Worm (Caenorhabditis elegans): ENCODE results near the gene cdc-48.2.

The cdc-48.2 gene

ce11 chrII:8093914-8094313 is 44.4 kb upstream of the cdc-48.2 start:
- peak; percentile 41 for TF ChIP-seq nhr-25 (tag; optimal IDR thresholded peaks at IDR 0.05)
- TF ChIP-seq nhr-12 (tag; optimal IDR thresholded peaks at IDR 0.05): no peak

ce11 chrII:8099212-8099784 is 39.0 kb upstream of the cdc-48.2 start:
- TF ChIP-seq nhr-25 (tag; optimal IDR thresholded peaks at IDR 0.05) (peak; percentile 66), nhr-23 (tag; optimal IDR thresholded peaks at IDR 0.05) (peak; percentile 23), unc-39 (tag; optimal IDR thresholded peaks at IDR 0.05) (no peak), nhr-76 (tag; optimal IDR thresholded peaks at IDR 0.05) (no peak)

- no peak for TF ChIP-seq nhr-43 (tag; optimal IDR thresholded peaks at IDR 0.05; ENCODE audit: poor library complexity, severe bottlenecking)
- no peak for TF ChIP-seq elt-3 (tag; optimal IDR thresholded peaks at IDR 0.05)
- TF ChIP-seq ZK546.5 (tag; optimal IDR thresholded peaks at IDR 0.05): no peak
- no peak for TF ChIP-seq hmg-11 (tag; optimal IDR thresholded peaks at IDR 0.05)
- no peak for TF ChIP-seq ceh-16 (tag; optimal IDR thresholded peaks at IDR 0.05)
These were observed 36.3 kb upstream of the cdc-48.2 start, which contains the start of gene sre-2 for ce11 chrII:8102041-8102440. sre-2 (minus strand) TSS chrII:8102141.

- TF ChIP-seq lin-39 (tag; optimal IDR thresholded peaks at IDR 0.05) (no peak), daf-12 (tag; optimal IDR thresholded peaks at IDR 0.05) (no peak), ceh-16 (tag; optimal IDR thresholded peaks at IDR 0.05) (no peak), zag-1 (tag; optimal IDR thresholded peaks at IDR 0.05) (no peak), fos-1 (tag; optimal IDR thresholded peaks at IDR 0.05) (no peak), unc-39 (tag; optimal IDR thresholded peaks at IDR 0.05) (no peak), nhr-28 (tag; optimal IDR thresholded peaks at IDR 0.05) (no peak), nfya-1 (tag; optimal IDR thresholded peaks at IDR 0.05; ENCODE audit: insufficient read depth) (peak; percentile 33), elt-2 (tag; optimal IDR thresholded peaks at IDR 0.05) (peak; percentile 17), ceh-82 (tag; optimal IDR thresholded peaks at IDR 0.05) (no peak), aly-2 (tag; optimal IDR thresholded peaks at IDR 0.05) (no peak), R02D3.7 (tag; optimal IDR thresholded peaks at IDR 0.05) (no peak), elt-3 (tag; optimal IDR thresholded peaks at IDR 0.05) (no peak), nhr-11 (tag; optimal IDR thresholded peaks at IDR 0.05) (no peak), egl-27 (tag; optimal IDR thresholded peaks at IDR 0.05) (no peak)
These were observed 33.3 kb upstream of the cdc-48.2 start, which contains the start of gene sfxn-5 for ce11 chrII:8104998-8105397. sfxn-5 (minus strand) TSS chrII:8105052.

- TF ChIP-seq snpc-4 (tag; optimal IDR thresholded peaks at IDR 0.05) (no peak), egl-5 (tag; optimal IDR thresholded peaks at IDR 0.05) (peak; percentile 0), mdl-1 (tag; optimal IDR thresholded peaks at IDR 0.05) (no peak), ZK546.5 (tag; optimal IDR thresholded peaks at IDR 0.05) (no peak), nhr-76 (tag; optimal IDR thresholded peaks at IDR 0.05) (no peak), ceh-16 (tag; optimal IDR thresholded peaks at IDR 0.05) (peak; percentile 22), unc-62 (GFP tag; optimal IDR thresholded peaks at IDR 0.05) (no peak), nhr-25 (tag; optimal IDR thresholded peaks at IDR 0.05) (peak; percentile 75), skn-1 (tag; optimal IDR thresholded peaks at IDR 0.05) (peak; percentile 47), fos-1 (tag; optimal IDR thresholded peaks at IDR 0.05) (no peak), lsy-12 (tag; optimal IDR thresholded peaks at IDR 0.05) (peak; percentile 76), pha-4 (tag; optimal IDR thresholded peaks at IDR 0.05) (no peak), ztf-11 (tag; optimal IDR thresholded peaks at IDR 0.05) (no peak), fkh-10 (GFP tag; optimal IDR thresholded peaks at IDR 0.05) (no peak), lin-15B (tag; optimal IDR thresholded peaks at IDR 0.05) (no peak), nhr-11 (tag; optimal IDR thresholded peaks at IDR 0.05) (no peak), R02D3.7 (tag; optimal IDR thresholded peaks at IDR 0.05) (peak; percentile 21), unc-39 (tag; optimal IDR thresholded peaks at IDR 0.05) (no peak), nhr-28 (tag; optimal IDR thresholded peaks at IDR 0.05) (no peak), jun-1 (tag; optimal IDR thresholded peaks at IDR 0.05) (no peak), ama-1 (optimal IDR thresholded peaks at IDR 0.05) (peak; percentile 6), hmg-11 (tag; optimal IDR thresholded peaks at IDR 0.05) (no peak), nhr-43 (tag; optimal IDR thresholded peaks at IDR 0.05; ENCODE audit: poor library complexity, severe bottlenecking) (peak; percentile 83), sea-2 (GFP tag; optimal IDR thresholded peaks at IDR 0.05) (no peak), eor-1 (tag; optimal IDR thresholded peaks at IDR 0.05) (no peak), tbx-2 (tag; optimal IDR thresholded peaks at IDR 0.05) (peak; percentile 61), elt-2 (tag; optimal IDR thresholded peaks at IDR 0.05) (peak; percentile 60), nhr-77 (tag; optimal IDR thresholded peaks at IDR 0.05) (peak; percentile 83), lin-39 (tag; optimal IDR thresholded peaks at IDR 0.05) (peak; percentile 55), nhr-12 (tag; optimal IDR thresholded peaks at IDR 0.05) (no peak), ztf-4 (tag; optimal IDR thresholded peaks at IDR 0.05) (no peak), nfya-1 (tag; optimal IDR thresholded peaks at IDR 0.05; ENCODE audit: insufficient read depth) (peak; percentile 52), elt-1 (tag; optimal IDR thresholded peaks at IDR 0.05) (no peak), ceh-28 (tag; optimal IDR thresholded peaks at IDR 0.05) (no peak)
These were observed 31.2 kb upstream of the cdc-48.2 start, which contains the start of the genes chst-1 and C41C4.9 for ce11 chrII:8106921-8107695. chst-1 (minus strand) TSS chrII:8106971. C41C4.9 (plus strand) TSS chrII:8107645.
